Worm (Caenorhabditis elegans) whole organism, late embryonic: ENCODE data around the gene ell-1.

ENCODE experiments used
- C38D4.7 ChIP-seq: fragments of 200-800 bp; sonication (Bioruptor generic); optimal IDR thresholded peaks from 2 replicates; lab custom pipeline; 2018; ENCODE audit warnings: mild to moderate bottlenecking, missing genetic modification characterization, moderate library complexity, missing compliant biosample characterization
- ahr-1 ChIP-seq: sonication (generic microtip); optimal IDR thresholded peaks from 2 replicates; lab custom pipeline; 2016; ENCODE audit warnings: missing genetic modification characterization, missing compliant biosample characterization
- ama-1 ChIP-seq: fragments of 150-350 bp; optimal IDR thresholded peaks from 2 replicates; lab custom pipeline; 2014
- fkh-10 ChIP-seq: fragments of 150-350 bp; optimal IDR thresholded peaks from 2 replicates; lab custom pipeline; 2014; ENCODE audit warnings: missing biosample characterization, missing genetic modification reagents, missing genetic modification characterization
- hlh-6 ChIP-seq: sonication (generic microtip); optimal IDR thresholded peaks from 2 replicates; lab custom pipeline; 2016; ENCODE audit warnings: missing genotype, missing genetic modification characterization, missing compliant biosample characterization
- lin-11 ChIP-seq: fragments of 200-800 bp; sonication (Bioruptor generic); optimal IDR thresholded peaks from 2 replicates; lab custom pipeline; 2018; ENCODE audit warnings: mild to moderate bottlenecking, missing genetic modification characterization, missing compliant biosample characterization
- pha-4 ChIP-seq: fragments of 150-350 bp; optimal IDR thresholded peaks from 2 replicates; lab custom pipeline; 2018; ENCODE audit warnings: missing biosample characterization, missing genetic modification reagents, missing genetic modification characterization

ce11 chrIV:4449439-4449838 is 55.2 kb downstream of the ell-1 start, which contains the start of gene R08C7.12:
- TF ChIP-seq pha-4 (tag; lab: Kevin White, UChicago) (no peak), fkh-10 (no peak), ama-1 (lab: Kevin White, UChicago) (no peak), hlh-6 (tag; lab: Kevin White, UChicago) (no peak), C38D4.7 (GFP tag; lab: Kevin White, UChicago) (no peak), ahr-1 (tag; lab: Kevin White, UChicago) (no peak), lin-11 (tag; lab: Kevin White, UChicago) (no peak)
